Worm (Caenorhabditis elegans): ENCODE measurements around the gene rpb-12.

ce11 chrIV:9165681-9166080 lies 19.0 kb upstream of the rpb-12 start, which contains the start of gene C07C7.3:
- TF ChIP-seq ceh-82 (tag; optimal IDR thresholded peaks at IDR 0.05) (no peak), snpc-4 (tag; optimal IDR thresholded peaks at IDR 0.05) (no peak), nhr-11 (tag; optimal IDR thresholded peaks at IDR 0.05) (no peak), unc-62 (GFP tag; optimal IDR thresholded peaks at IDR 0.05) (no peak), nhr-237 (tag; optimal IDR thresholded peaks at IDR 0.05) (no peak), elt-1 (tag; optimal IDR thresholded peaks at IDR 0.05) (no peak), pqm-1 (tag; optimal IDR thresholded peaks at IDR 0.05) (peak; percentile 26), fkh-10 (GFP tag; optimal IDR thresholded peaks at IDR 0.05) (no peak), eor-1 (tag; optimal IDR thresholded peaks at IDR 0.05) (no peak), nhr-12 (tag; optimal IDR thresholded peaks at IDR 0.05) (no peak), egl-27 (tag; optimal IDR thresholded peaks at IDR 0.05) (no peak)
